Worm (Caenorhabditis elegans) whole organism, L4 larva: ENCODE measurements around the gene sri-40.

Experiments
- unc-39 ChIP-seq: sonication (generic microtip); optimal IDR thresholded peaks from 2 replicates; lab custom pipeline; 2017; ENCODE audit warnings: missing biosample characterization, missing genetic modification characterization
- zip-11 ChIP-seq: fragments of 200-800 bp; sonication (Bioruptor generic); IDR thresholded peaks from 2 replicates; pipeline ENCODE4 v1.3.6; 2022; ENCODE audit warnings: missing genetic modification characterization, missing compliant biosample characterization

DNA sequence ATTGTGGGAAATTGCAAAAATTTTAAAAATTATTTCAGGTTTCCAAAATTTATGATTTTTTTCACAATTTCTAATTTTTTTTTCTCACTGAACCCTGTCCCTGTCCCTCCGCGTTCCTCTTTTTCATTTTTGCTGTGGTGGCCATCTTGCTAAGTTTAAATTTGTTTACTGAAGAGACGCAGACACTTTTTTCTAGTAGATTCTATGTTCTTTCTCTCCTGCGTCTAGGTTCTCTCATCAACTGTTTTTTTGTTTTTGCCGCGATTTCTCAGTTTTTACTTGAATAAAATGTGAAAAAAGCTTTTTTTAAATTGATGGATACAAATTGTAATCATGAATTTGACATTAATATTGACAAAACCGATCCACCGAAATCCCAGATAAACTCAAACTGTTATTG is 31.5 kb downstream of the sri-40 start, which contains the start of gene ZC239.6:
- TF ChIP-seq unc-39 (tag; lab: Kevin White, UChicago) (no peak), zip-11 (GFP tag; lab: Robert Waterston, UW) (no peak)
